Worm (Caenorhabditis elegans): ENCODE results near the gene gly-12.

Gene gly-12

DNA sequence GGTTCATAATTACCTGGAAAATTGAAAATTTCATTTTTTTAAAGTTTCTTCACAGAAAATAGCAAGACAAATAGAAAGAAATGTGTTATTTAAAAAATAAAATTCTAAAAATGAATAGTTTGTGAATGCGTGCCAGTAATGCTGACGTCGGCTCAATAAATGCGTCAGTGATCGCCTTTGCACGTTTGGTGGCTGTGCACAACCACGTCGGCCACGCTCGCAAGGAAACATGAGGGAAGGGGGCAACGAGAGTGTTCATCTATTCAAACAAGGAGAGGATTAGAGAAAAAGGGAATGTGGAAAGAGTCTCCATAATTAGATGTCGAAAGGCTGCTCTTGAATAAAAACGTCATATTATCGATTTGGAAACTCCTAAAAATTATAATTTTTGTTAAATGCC lies 15.3 kb downstream of the gly-12 start, which contains the start of gene uggt-1:
Gene uggt-1, minus strand, starts transcription at position 13 of the 400 bp plus-strand sequence.
- TF ChIP-seq egl-27 (tag; optimal IDR thresholded peaks at IDR 0.05): peak; percentile 86
- TF ChIP-seq sma-3 (GFP tag; optimal IDR thresholded peaks at IDR 0.05): peak; percentile 88
- no peak for TF ChIP-seq lin-39 (tag; optimal IDR thresholded peaks at IDR 0.05)
- TF ChIP-seq R02D3.7 (tag; optimal IDR thresholded peaks at IDR 0.05): no peak
- no peak for TF ChIP-seq nhr-23 (tag; optimal IDR thresholded peaks at IDR 0.05)
- no peak for TF ChIP-seq unc-39 (tag; optimal IDR thresholded peaks at IDR 0.05)
- TF ChIP-seq Y55F3AM.14 (GFP tag; optimal IDR thresholded peaks at IDR 0.05): peak; percentile 82
- peak; percentile 44 for TF ChIP-seq alr-1 (tag; optimal IDR thresholded peaks at IDR 0.05)
- no peak for TF ChIP-seq peb-1 (tag; optimal IDR thresholded peaks at IDR 0.05)
- TF ChIP-seq unc-62 (GFP tag; optimal IDR thresholded peaks at IDR 0.05): peak; percentile 52
- no peak for TF ChIP-seq elt-1 (tag; optimal IDR thresholded peaks at IDR 0.05)
- TF ChIP-seq skn-1 (tag; optimal IDR thresholded peaks at IDR 0.05): peak; percentile 69
- no peak for TF ChIP-seq elt-3 (tag; optimal IDR thresholded peaks at IDR 0.05)
- TF ChIP-seq C34F6.9 (tag; optimal IDR thresholded peaks at IDR 0.05): peak; percentile 90
- peak; percentile 57 for TF ChIP-seq ceh-82 (tag; optimal IDR thresholded peaks at IDR 0.05)
- TF ChIP-seq mdl-1 (tag; optimal IDR thresholded peaks at IDR 0.05): peak; percentile 57 to 83
- peak; percentile 82 for TF ChIP-seq nhr-6 (tag; optimal IDR thresholded peaks at IDR 0.05)
- TF ChIP-seq ztf-4 (tag; optimal IDR thresholded peaks at IDR 0.05): peak; percentile 88
- TF ChIP-seq mab-5 (tag; optimal IDR thresholded peaks at IDR 0.05): peak; percentile 79
- TF ChIP-seq nhr-129 (tag; optimal IDR thresholded peaks at IDR 0.05): peak; percentile 88
- no peak for TF ChIP-seq dmd-4 (tag; optimal IDR thresholded peaks at IDR 0.05)
- peak; percentile 82 for TF ChIP-seq nhr-25 (tag; optimal IDR thresholded peaks at IDR 0.05)
- peak; percentile 99 for TF ChIP-seq crh-2 (tag; optimal IDR thresholded peaks at IDR 0.05)
- TF ChIP-seq lin-13 (GFP tag; optimal IDR thresholded peaks at IDR 0.05): peak; percentile 91
- peak; percentile 97 for TF ChIP-seq lin-11 (tag; optimal IDR thresholded peaks at IDR 0.05)
- peak; percentile 81 for TF ChIP-seq nhr-21 (tag; optimal IDR thresholded peaks at IDR 0.05)
- peak; percentile 46 for TF ChIP-seq nhr-77 (tag; optimal IDR thresholded peaks at IDR 0.05)
- TF ChIP-seq snpc-4 (tag; optimal IDR thresholded peaks at IDR 0.05): peak; percentile 55
- no peak for TF ChIP-seq nhr-12 (tag; optimal IDR thresholded peaks at IDR 0.05)
- no peak for TF ChIP-seq nhr-10 (tag; optimal IDR thresholded peaks at IDR 0.05)
- TF ChIP-seq ama-1 (optimal IDR thresholded peaks at IDR 0.05): no peak
- TF ChIP-seq sma-9 (GFP tag; optimal IDR thresholded peaks at IDR 0.05): peak; percentile 93
- no peak for TF ChIP-seq sma-9 (tag; optimal IDR thresholded peaks at IDR 0.05)
- peak; percentile 27 for TF ChIP-seq ceh-16 (tag; optimal IDR thresholded peaks at IDR 0.05)
- TF ChIP-seq sem-4 (tag; optimal IDR thresholded peaks at IDR 0.05): peak; percentile 93
- no peak for TF ChIP-seq ZK546.5 (tag; optimal IDR thresholded peaks at IDR 0.05)
- TF ChIP-seq blmp-1 (tag; optimal IDR thresholded peaks at IDR 0.05; ENCODE audit: insufficient read depth): no peak
- TF ChIP-seq unc-55 (GFP tag; optimal IDR thresholded peaks at IDR 0.05): peak; percentile 90
- no peak for TF ChIP-seq ztf-1 (GFP tag; conservative IDR thresholded peaks at IDR 0.05)
- peak; percentile 94 for TF ChIP-seq F13H6.1 (tag; optimal IDR thresholded peaks at IDR 0.05)
- TF ChIP-seq nhr-11 (tag; optimal IDR thresholded peaks at IDR 0.05): no peak
- TF ChIP-seq zag-1 (tag; optimal IDR thresholded peaks at IDR 0.05): peak; percentile 93
- TF ChIP-seq fos-1 (tag; optimal IDR thresholded peaks at IDR 0.05): peak; percentile 94
- TF ChIP-seq nhr-237 (tag; optimal IDR thresholded peaks at IDR 0.05): no peak
- TF ChIP-seq lsy-2 (tag; optimal IDR thresholded peaks at IDR 0.05): peak; percentile 80 to 94

DNA sequence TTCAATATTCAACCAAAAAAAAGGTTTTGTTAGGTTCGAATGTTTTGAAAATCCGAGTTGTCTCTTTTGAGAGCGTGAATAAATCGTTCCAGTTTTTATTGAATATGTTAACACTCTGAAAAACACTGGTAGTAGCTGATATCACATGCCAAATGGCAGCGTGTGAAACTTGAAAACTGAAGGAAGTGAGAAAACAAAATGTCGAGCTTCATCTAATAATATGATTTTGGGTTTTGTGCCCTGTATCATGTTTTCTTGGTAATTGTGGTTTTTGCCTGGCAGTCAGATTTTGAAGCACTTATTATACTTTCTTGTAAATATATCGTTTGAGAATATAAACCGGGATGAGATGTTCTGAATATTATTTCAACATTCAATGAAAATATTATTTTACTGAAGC lies 17.1 kb downstream of the gly-12 start, which contains the start of gene F48E3.6:
Gene F48E3.6, minus strand, starts transcription at position 101 of the 400 bp plus-strand sequence.
- TF ChIP-seq C34F6.9 (tag; optimal IDR thresholded peaks at IDR 0.05) (no peak), ztf-1 (GFP tag; conservative IDR thresholded peaks at IDR 0.05) (no peak), R02D3.7 (tag; optimal IDR thresholded peaks at IDR 0.05) (no peak), alr-1 (tag; optimal IDR thresholded peaks at IDR 0.05) (no peak), snpc-4 (tag; optimal IDR thresholded peaks at IDR 0.05) (no peak), lin-11 (tag; optimal IDR thresholded peaks at IDR 0.05) (no peak), nhr-10 (tag; optimal IDR thresholded peaks at IDR 0.05) (no peak), mdl-1 (tag; optimal IDR thresholded peaks at IDR 0.05) (no peak), zag-1 (tag; optimal IDR thresholded peaks at IDR 0.05) (no peak), unc-62 (GFP tag; optimal IDR thresholded peaks at IDR 0.05) (no peak), ceh-16 (tag; optimal IDR thresholded peaks at IDR 0.05) (no peak), skn-1 (tag; optimal IDR thresholded peaks at IDR 0.05) (no peak), aly-2 (tag; optimal IDR thresholded peaks at IDR 0.05) (no peak), unc-55 (GFP tag; optimal IDR thresholded peaks at IDR 0.05) (no peak), lin-39 (tag; optimal IDR thresholded peaks at IDR 0.05) (no peak), mab-5 (tag; optimal IDR thresholded peaks at IDR 0.05) (no peak), unc-39 (tag; optimal IDR thresholded peaks at IDR 0.05) (no peak), elt-3 (tag; optimal IDR thresholded peaks at IDR 0.05) (no peak), nhr-21 (tag; optimal IDR thresholded peaks at IDR 0.05) (no peak)
